Worm (Caenorhabditis elegans) whole organism, mixed stage, embryonic: Measurements from ENCODE around the gene acr-16.

ENCODE experiments used
- M03D4.4 ChIP-seq: sonication (generic microtip); optimal IDR thresholded peaks from 2 replicates; lab custom pipeline; 2017; ENCODE audit warnings: mild to moderate bottlenecking, missing genetic modification characterization, missing compliant biosample characterization
- bed-3 ChIP-seq: fragments of 200-800 bp; sonication (Bioruptor generic); optimal IDR thresholded peaks from 3 replicates; lab custom pipeline; 2018; ENCODE audit warnings: mild to moderate bottlenecking, missing genetic modification characterization, moderate library complexity, missing compliant biosample characterization
- blmp-1 ChIP-seq: fragments of 150-350 bp; optimal IDR thresholded peaks from 2 replicates; lab custom pipeline; 2014; ENCODE audit warnings: missing biosample characterization, missing genetic modification characterization
- ces-1 ChIP-seq: fragments of 150-350 bp; optimal IDR thresholded peaks from 2 replicates; lab custom pipeline; 2014; ENCODE audit warnings: missing biosample characterization, missing genetic modification reagents, missing genetic modification characterization
- cnd-1 ChIP-seq: fragments of 200-800 bp; sonication (Bioruptor generic); optimal IDR thresholded peaks from 2 replicates; lab custom pipeline; 2018; ENCODE audit warnings: mild to moderate bottlenecking, missing genetic modification characterization, missing compliant biosample characterization
- drap-1 ChIP-seq: fragments of 200-800 bp; sonication (Bioruptor generic); optimal IDR thresholded peaks from 3 replicates; lab custom pipeline; 2018; ENCODE audit warnings: mild to moderate bottlenecking, missing genetic modification characterization, missing compliant biosample characterization
- elt-1 ChIP-seq: sonication (generic microtip); optimal IDR thresholded peaks from 2 replicates; lab custom pipeline; 2017; ENCODE audit warnings: missing genetic modification characterization, mild to moderate bottlenecking, missing compliant biosample characterization, antibody characterized with exemption, moderate library complexity, borderline replicate concordance; ENCODE audit not compliant: insufficient read depth
- elt-3 ChIP-seq: fragments of 150-350 bp; optimal IDR thresholded peaks from 2 replicates; lab custom pipeline; 2014; ENCODE audit warnings: missing biosample characterization, missing genetic modification characterization
- flh-1 ChIP-seq: fragments of 200-800 bp; sonication (Bioruptor generic); optimal IDR thresholded peaks from 2 replicates; lab custom pipeline; 2018; ENCODE audit warnings: mild to moderate bottlenecking, missing genetic modification characterization, moderate library complexity, missing compliant biosample characterization
- hlh-1 ChIP-seq: fragments of 150-350 bp; optimal IDR thresholded peaks from 2 replicates; lab custom pipeline; 2014; ENCODE audit warnings: missing biosample characterization, missing genetic modification reagents, missing genetic modification characterization
- lin-32 ChIP-seq: fragments of 200-800 bp; sonication (Bioruptor generic); optimal IDR thresholded peaks from 2 replicates; lab custom pipeline; 2018; ENCODE audit warnings: mild to moderate bottlenecking, missing genetic modification characterization, missing compliant biosample characterization
- lsy-2 ChIP-seq: fragments of 150-350 bp; optimal IDR thresholded peaks from 2 replicates; lab custom pipeline; 2014; ENCODE audit warnings: missing biosample characterization, missing genetic modification characterization
- mab-5 ChIP-seq: fragments of 150-350 bp; optimal IDR thresholded peaks from 2 replicates; lab custom pipeline; 2014; ENCODE audit warnings: missing biosample characterization, missing genetic modification characterization
- mep-1 ChIP-seq: fragments of 150-350 bp; optimal IDR thresholded peaks from 2 replicates; lab custom pipeline; 2017; ENCODE audit warnings: missing biosample characterization, missing genetic modification reagents, missing genetic modification characterization, inconsistent platforms
- mls-2 ChIP-seq: sonication (generic microtip); optimal IDR thresholded peaks from 2 replicates; lab custom pipeline; 2016; ENCODE audit warnings: mild to moderate bottlenecking, missing genetic modification characterization, moderate library complexity, missing compliant biosample characterization
- nhr-12 ChIP-seq: fragments of 150-350 bp; optimal IDR thresholded peaks from 2 replicates; lab custom pipeline; 2014; ENCODE audit warnings: missing biosample characterization, missing genetic modification characterization
- nhr-2 ChIP-seq: fragments of 150-350 bp; optimal IDR thresholded peaks from 2 replicates; lab custom pipeline; 2014; ENCODE audit warnings: missing biosample characterization, missing genetic modification characterization
- nhr-237 ChIP-seq: fragments of 150-350 bp; optimal IDR thresholded peaks from 2 replicates; lab custom pipeline; 2014; ENCODE audit warnings: missing biosample characterization, missing genetic modification characterization
- nhr-28 ChIP-seq: fragments of 150-350 bp; optimal IDR thresholded peaks from 2 replicates; lab custom pipeline; 2014; ENCODE audit warnings: missing biosample characterization, missing genetic modification characterization
- nhr-76 ChIP-seq: sonication (generic microtip); optimal IDR thresholded peaks from 2 replicates; lab custom pipeline; 2017; ENCODE audit warnings: missing biosample characterization, missing genetic modification characterization
- pha-4 ChIP-seq: fragments of 150-350 bp; optimal IDR thresholded peaks from 2 replicates; lab custom pipeline; 2018; ENCODE audit warnings: missing biosample characterization, missing genetic modification reagents, missing genetic modification characterization
- sem-2 ChIP-seq: fragments of 200-800 bp; sonication (Bioruptor generic); optimal IDR thresholded peaks from 2 replicates; lab custom pipeline; 2018; ENCODE audit warnings: mild to moderate bottlenecking, missing genetic modification characterization, missing compliant biosample characterization
- snpc-4 ChIP-seq: fragments of 150-350 bp; optimal IDR thresholded peaks from 2 replicates; lab custom pipeline; 2014; ENCODE audit warnings: missing biosample characterization, missing genetic modification characterization
- sptf-1 ChIP-seq: sonication (generic microtip); optimal IDR thresholded peaks from 2 replicates; lab custom pipeline; 2017; ENCODE audit warnings: mild to moderate bottlenecking, missing genetic modification characterization, moderate library complexity, missing compliant biosample characterization
- tbx-8 ChIP-seq: fragments of 200-800 bp; sonication (Bioruptor generic); optimal IDR thresholded peaks from 2 replicates; lab custom pipeline; 2018; ENCODE audit warnings: mild to moderate bottlenecking, missing genetic modification characterization, moderate library complexity, missing compliant biosample characterization
- unc-120 ChIP-seq: sonication (generic microtip); optimal IDR thresholded peaks from 2 replicates; lab custom pipeline; 2017; ENCODE audit warnings: missing genetic modification characterization, missing compliant biosample characterization; ENCODE audit not compliant: poor library complexity, severe bottlenecking
- unc-39 ChIP-seq: fragments of 150-350 bp; optimal IDR thresholded peaks from 2 replicates; lab custom pipeline; 2014; ENCODE audit warnings: missing biosample characterization, missing genetic modification characterization
- unc-62 ChIP-seq: fragments of 150-350 bp; optimal IDR thresholded peaks from 2 replicates; lab custom pipeline; 2014; ENCODE audit warnings: missing biosample characterization, missing genetic modification reagents, missing genetic modification characterization
- zip-8 ChIP-seq: fragments of 150-350 bp; optimal IDR thresholded peaks from 2 replicates; lab custom pipeline; 2014; ENCODE audit warnings: missing biosample characterization, missing genetic modification characterization
- ztf-11 ChIP-seq: fragments of 150-350 bp; optimal IDR thresholded peaks from 2 replicates; lab custom pipeline; 2014; ENCODE audit warnings: missing biosample characterization, missing genetic modification characterization

Gene acr-16

DNA sequence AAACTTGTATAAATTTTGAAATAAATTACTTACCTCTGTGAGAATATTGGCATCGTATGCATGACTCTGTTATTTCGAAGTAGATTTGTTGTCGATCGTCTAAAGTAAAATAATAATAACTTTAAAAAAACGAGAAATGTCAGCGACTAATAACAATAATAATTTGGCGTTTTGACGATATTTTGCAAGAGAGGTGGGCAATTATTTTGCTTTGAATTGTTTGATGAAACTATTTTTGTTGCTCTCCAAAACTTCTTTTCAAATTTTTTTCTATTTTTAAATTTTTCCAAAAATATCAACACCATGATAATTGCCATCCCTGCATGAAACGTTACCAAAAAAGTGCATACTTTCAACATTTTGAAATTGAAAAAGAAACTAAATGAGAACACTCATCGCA lies 38.2 kb downstream of the acr-16 start, which contains the start of gene F41E6.7:
F41E6.7 (minus strand) TSS at position 101 of the 400 bp plus-strand sequence.
- TF ChIP-seq mab-5 (tag; lab: Kevin White, UChicago) (no peak), hlh-1 (tag; lab: Kevin White, UChicago) (no peak), ztf-11 (tag; lab: Kevin White, UChicago) (no peak), ces-1 (no peak)

DNA sequence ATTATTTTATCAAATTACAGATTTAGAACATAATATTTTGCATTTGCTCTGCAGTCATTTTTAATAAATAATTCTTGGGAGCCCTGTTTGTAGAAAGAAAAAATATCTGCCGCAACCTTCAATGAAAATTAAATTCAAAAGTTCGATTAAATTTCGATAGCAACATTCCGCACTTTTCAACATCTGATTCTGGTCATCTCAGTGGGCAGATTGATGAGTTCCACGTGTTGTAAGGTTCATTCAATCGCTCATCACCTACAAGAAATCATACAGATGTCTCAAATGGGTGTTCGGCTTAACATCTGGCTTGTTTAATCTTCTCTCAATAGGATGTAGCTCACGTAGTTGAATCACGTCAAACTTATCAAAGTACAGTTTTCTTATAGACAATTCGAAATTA lies 38.9 kb downstream of the acr-16 start:
- TF ChIP-seq hlh-1 (tag; lab: Kevin White, UChicago): no peak
- no peak for TF ChIP-seq zip-8 (tag; lab: Kevin White, UChicago)
- no peak for TF ChIP-seq snpc-4 (tag; lab: Kevin White, UChicago)
- TF ChIP-seq unc-39 (tag; lab: Kevin White, UChicago): no peak
- TF ChIP-seq sptf-1 (tag; lab: Kevin White, UChicago): no peak
- TF ChIP-seq nhr-12 (tag; lab: Kevin White, UChicago): no peak
- no peak for TF ChIP-seq lin-32 (GFP tag; lab: Kevin White, UChicago)
- no peak for TF ChIP-seq mab-5 (tag; lab: Kevin White, UChicago)

DNA sequence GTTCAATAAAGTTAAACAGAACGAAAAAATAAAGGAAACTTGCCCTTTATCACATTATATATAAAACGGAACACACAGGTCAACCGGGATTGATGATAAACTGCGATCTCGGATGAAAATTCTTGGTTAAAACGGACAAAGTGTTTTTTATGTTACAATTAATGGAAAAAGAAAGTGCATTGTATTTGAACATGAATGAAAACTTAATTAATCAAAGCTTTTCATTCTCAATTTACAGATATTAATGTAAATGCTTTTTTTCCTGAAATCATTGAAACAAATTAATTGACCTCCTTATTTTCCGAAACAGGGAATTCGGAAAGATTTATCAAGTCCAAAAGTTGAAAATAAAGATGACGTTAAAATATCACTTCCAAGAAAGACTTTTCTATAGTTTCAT lies 40.4 kb downstream of the acr-16 start, which contains the start of gene F41E6.8:
F41E6.8 (minus strand) TSS at position 101 of the 400 bp plus-strand sequence.
- TF ChIP-seq mab-5 (tag; lab: Kevin White, UChicago) (no peak), sem-2 (GFP tag; lab: Kevin White, UChicago) (no peak), nhr-76 (tag; lab: Kevin White, UChicago) (no peak), nhr-2 (no peak), unc-39 (tag; lab: Kevin White, UChicago) (no peak), elt-1 (no peak), bed-3 (GFP tag; lab: Kevin White, UChicago) (no peak), nhr-12 (tag; lab: Kevin White, UChicago) (no peak), snpc-4 (tag; lab: Kevin White, UChicago) (no peak), mep-1 (no peak), nhr-28 (tag; lab: Kevin White, UChicago) (no peak), elt-3 (no peak), lin-32 (GFP tag; lab: Kevin White, UChicago) (no peak), ces-1 (no peak)

DNA sequence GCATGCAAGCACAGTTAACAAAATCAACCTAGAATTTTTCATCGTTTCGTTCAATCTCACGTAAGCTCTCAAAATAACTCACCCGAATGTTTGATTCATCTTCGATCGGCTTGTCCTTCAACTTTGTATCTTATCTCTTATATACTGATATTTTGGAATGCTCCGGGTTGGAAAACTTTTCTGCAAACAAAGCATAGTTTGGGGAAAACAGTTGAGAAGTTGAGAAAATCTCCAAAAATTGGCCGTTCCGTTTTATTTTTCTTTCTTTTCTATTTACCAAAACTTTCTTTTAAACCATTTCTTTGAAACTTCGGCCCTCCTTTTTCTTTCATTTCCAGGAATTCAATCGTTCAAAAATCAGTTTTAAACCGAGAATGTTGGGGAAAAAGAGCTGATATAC lies 41.6 kb downstream of the acr-16 start, which contains the start of gene F41E6.15:
F41E6.15 (minus strand) TSS at position 101 of the 400 bp plus-strand sequence.
- no peak for TF ChIP-seq elt-3
- no peak for TF ChIP-seq drap-1
- TF ChIP-seq blmp-1: no peak
- no peak for TF ChIP-seq unc-120 (tag; lab: Kevin White, UChicago)
- TF ChIP-seq sptf-1 (tag; lab: Kevin White, UChicago): no peak
- TF ChIP-seq zip-8 (tag; lab: Kevin White, UChicago): no peak
- no peak for TF ChIP-seq unc-62 (GFP tag; lab: Kevin White, UChicago)
- no peak for TF ChIP-seq nhr-2
- TF ChIP-seq mls-2: no peak
- TF ChIP-seq lsy-2: no peak
- TF ChIP-seq sem-2 (GFP tag; lab: Kevin White, UChicago): no peak
- no peak for TF ChIP-seq hlh-1 (tag; lab: Kevin White, UChicago)
- TF ChIP-seq unc-39 (tag; lab: Kevin White, UChicago): no peak
- TF ChIP-seq nhr-237 (tag; lab: Kevin White, UChicago): no peak
- no peak for TF ChIP-seq nhr-12 (tag; lab: Kevin White, UChicago)
- TF ChIP-seq mep-1: no peak
- no peak for TF ChIP-seq cnd-1
- TF ChIP-seq flh-1 (GFP tag; lab: Kevin White, UChicago): no peak

DNA sequence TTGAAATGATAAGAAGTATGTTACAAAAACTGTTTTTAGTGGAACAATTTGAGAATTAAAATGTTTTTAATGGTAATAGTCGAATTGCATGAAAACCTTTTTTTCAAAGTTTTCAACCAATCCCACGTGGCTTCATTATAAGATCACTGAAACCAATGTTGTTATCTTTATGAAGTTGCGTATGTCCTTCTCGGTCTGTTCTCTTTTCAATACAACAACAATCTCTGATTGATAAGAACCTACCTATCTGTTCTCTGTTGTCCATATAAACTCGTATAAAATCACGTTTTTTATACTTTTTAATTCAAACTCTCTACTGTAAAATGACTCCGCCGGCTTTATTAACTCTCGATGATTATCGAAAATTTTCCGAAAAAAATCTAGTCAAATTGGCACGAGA lies 42.3 kb downstream of the acr-16 start, which contains the start of gene F41E6.5:
F41E6.5 (plus strand) TSS at position 209 of the 400 bp plus-strand sequence.
- TF ChIP-seq nhr-12 (tag; lab: Kevin White, UChicago) (no peak), elt-1 (no peak), unc-39 (tag; lab: Kevin White, UChicago) (no peak), pha-4 (no peak), mab-5 (tag; lab: Kevin White, UChicago) (no peak), drap-1 (no peak), nhr-237 (tag; lab: Kevin White, UChicago) (no peak), M03D4.4 (tag; lab: Kevin White, UChicago) (no peak), tbx-8 (GFP tag; lab: Kevin White, UChicago) (no peak), hlh-1 (tag; lab: Kevin White, UChicago) (no peak), ztf-11 (tag; lab: Kevin White, UChicago) (no peak), sptf-1 (tag; lab: Kevin White, UChicago) (no peak), elt-3 (no peak)
- TF ChIP-seq, all 35 proteins: peak for 0
